Fruit fly (Drosophila melanogaster) whole organism, embryonic: ENCODE results near the gene CG13965.

Experiments
- Awh ChIP-seq: fragments of 200-800 bp; sonication (Bioruptor generic); IDR thresholded peaks from 2 replicates; pipeline ENCODE4, ENCODE4 v1.3.6; 2022; ENCODE audit warnings: missing biosample characterization, missing genetic modification characterization
- Blimp-1 ChIP-seq: fragments of 200-800 bp; sonication (Bioruptor generic); optimal IDR thresholded peaks from 3 replicates; lab custom pipeline; 2018; ENCODE audit warnings: missing biosample characterization, missing genetic modification characterization, mild to moderate bottlenecking, moderate library complexity, missing genetic modification reagents
- CG10267 ChIP-seq: fragments of 200-800 bp; sonication (Bioruptor generic); optimal IDR thresholded peaks from 2 replicates; lab custom pipeline; 2018; ENCODE audit warnings: missing biosample characterization, mild to moderate bottlenecking, missing genetic modification characterization, moderate library complexity
- CG11504 ChIP-seq: fragments of 200-800 bp; sonication (Bioruptor generic); optimal IDR thresholded peaks from 3 replicates; lab custom pipeline; 2019; ENCODE audit warnings: missing biosample characterization, mild to moderate bottlenecking, missing genetic modification characterization, moderate library complexity
- CG12071 ChIP-seq: fragments of 200-800 bp; sonication (Bioruptor generic); optimal IDR thresholded peaks from 3 replicates; lab custom pipeline; 2018; ENCODE audit warnings: missing biosample characterization, mild to moderate bottlenecking, missing genetic modification characterization
- CG12391 ChIP-seq: fragments of 200-800 bp; sonication (Bioruptor generic); optimal IDR thresholded peaks from 3 replicates; lab custom pipeline; 2018; ENCODE audit warnings: missing biosample characterization, mild to moderate bottlenecking, missing genetic modification characterization, moderate library complexity
- CG13287 ChIP-seq: fragments of 200-800 bp; sonication (Bioruptor generic); IDR thresholded peaks from 2 replicates; pipeline ENCODE4 v1.3.6; 2022; ENCODE audit warnings: missing biosample characterization, missing genetic modification characterization; ENCODE audit not compliant: partially characterized antibody
- CG14441 ChIP-seq: fragments of 200-800 bp; sonication (Bioruptor generic); IDR thresholded peaks from 2 replicates; pipeline ENCODE4 v1.3.6; 2022; ENCODE audit warnings: missing biosample characterization, missing genetic modification characterization
- CG1602 ChIP-seq: fragments of 200-800 bp; sonication (Bioruptor generic); optimal IDR thresholded peaks from 3 replicates; lab custom pipeline; 2016; ENCODE audit warnings: missing biosample characterization, missing genetic modification characterization
- CG18764 ChIP-seq: fragments of 200-800 bp; sonication (Bioruptor generic); optimal IDR thresholded peaks from 3 replicates; lab custom pipeline; 2016; ENCODE audit warnings: missing biosample characterization, missing genetic modification characterization
- CG3163 ChIP-seq: fragments of 200-800 bp; sonication (Bioruptor generic); optimal IDR thresholded peaks from 3 replicates; lab custom pipeline; 2016; ENCODE audit warnings: missing biosample characterization, missing genetic modification characterization
- CG3838 ChIP-seq: fragments of 200-800 bp; sonication (Bioruptor generic); optimal IDR thresholded peaks from 3 replicates; lab custom pipeline; 2016; ENCODE audit warnings: missing biosample characterization, missing genetic modification characterization
- CG3995 ChIP-seq: fragments of 200-800 bp; sonication (Bioruptor generic); optimal IDR thresholded peaks from 3 replicates; lab custom pipeline; 2016; ENCODE audit warnings: missing biosample characterization, missing genetic modification characterization
- CG5180 ChIP-seq: fragments of 200-800 bp; sonication (Bioruptor generic); optimal IDR thresholded peaks from 3 replicates; lab custom pipeline; 2017; ENCODE audit warnings: missing biosample characterization, missing genetic modification characterization, mild to moderate bottlenecking, moderate library complexity, missing genetic modification reagents
- CG5245 ChIP-seq: fragments of 200-800 bp; sonication (Bioruptor generic); optimal IDR thresholded peaks from 3 replicates; lab custom pipeline; 2016; ENCODE audit warnings: missing biosample characterization, missing genetic modification characterization
- CG6254 ChIP-seq: fragments of 200-800 bp; sonication (Bioruptor generic); optimal IDR thresholded peaks from 3 replicates; lab custom pipeline; 2017; ENCODE audit warnings: mild to moderate bottlenecking, missing biosample characterization, missing genetic modification reagents, missing genetic modification characterization
- CG8089 ChIP-seq: fragments of 200-800 bp; sonication (Bioruptor generic); optimal IDR thresholded peaks from 3 replicates; lab custom pipeline; 2016; ENCODE audit warnings: missing biosample characterization, missing genetic modification characterization
- CG8765 ChIP-seq: fragments of 200-800 bp; sonication (Bioruptor generic); IDR thresholded peaks from 2 replicates; pipeline ENCODE4 v1.3.6; 2022; ENCODE audit warnings: missing biosample characterization, missing genetic modification characterization
- Gsc ChIP-seq: fragments of 200-800 bp; sonication (Bioruptor generic); IDR thresholded peaks from 2 replicates; pipeline ENCODE4 v1.3.6; 2022; ENCODE audit warnings: missing biosample characterization, missing genetic modification characterization
- Gug ChIP-seq: fragments of 200-800 bp; sonication (Bioruptor generic); IDR thresholded peaks from 4 replicates; pipeline ENCODE4 v1.3.6; 2022; ENCODE audit warnings: missing biosample characterization, missing genetic modification characterization
- Jarid2 ChIP-seq: fragments of 200-800 bp; sonication (Bioruptor generic); optimal IDR thresholded peaks from 3 replicates; lab custom pipeline; 2017; ENCODE audit warnings: mild to moderate bottlenecking, missing biosample characterization, missing genetic modification reagents, missing genetic modification characterization
- Lpt ChIP-seq: fragments of >200 bp; optimal IDR thresholded peaks from 2 replicates; lab custom pipeline; 2018; ENCODE audit warnings: missing biosample characterization, missing genetic modification characterization
- MTF-1 ChIP-seq: fragments of 200-800 bp; sonication (Bioruptor generic); optimal IDR thresholded peaks from 2 replicates; lab custom pipeline; 2018; ENCODE audit warnings: missing biosample characterization, mild to moderate bottlenecking, missing genetic modification characterization, borderline replicate concordance
- Scr ChIP-seq: fragments of 200-800 bp; sonication (Bioruptor generic); IDR thresholded peaks from 2 replicates; pipeline ENCODE4 v1.3.6; 2022; ENCODE audit warnings: missing biosample characterization, missing genetic modification characterization; ENCODE audit not compliant: partially characterized antibody
- Sin3A ChIP-seq: fragments of >200 bp; optimal IDR thresholded peaks from 2 replicates; lab custom pipeline; 2018
- Trl ChIP-seq, 3 experiments: fragments of >200 bp in 2 of 3; fragments of 200-800 bp in 1 of 3; sonication (Bioruptor generic) in 1 of 3; optimal IDR thresholded peaks; 2 replicates in 1 of 3; 3 replicates in 2 of 3; lab custom pipeline; 2016 to 2017; ENCODE audit warnings: missing biosample characterization in 1 of 3, missing genetic modification characterization in 1 of 3
- bowl ChIP-seq: fragments of 200-800 bp; sonication (Bioruptor generic); IDR thresholded peaks from 2 replicates; pipeline ENCODE4 v1.3.6; 2022; ENCODE audit warnings: missing biosample characterization, missing genetic modification characterization
- bsh ChIP-seq, 2 experiments: fragments of 200-800 bp; sonication (Bioruptor generic); optimal IDR thresholded peaks; 2 replicates each; lab custom pipeline; 2017 to 2018; ENCODE audit warnings: mild to moderate bottlenecking in 2 of 2, missing biosample characterization in 2 of 2, missing genetic modification characterization in 2 of 2, moderate library complexity in 1 of 2
- chinmo ChIP-seq: fragments of 200-800 bp; sonication (Bioruptor generic); IDR thresholded peaks from 4 replicates; pipeline ENCODE4 v1.3.6; 2022; ENCODE audit warnings: missing biosample characterization, missing genetic modification characterization; ENCODE audit not compliant: partially characterized antibody
- dysf ChIP-seq: fragments of 200-800 bp; sonication (Bioruptor generic); IDR thresholded peaks from 3 replicates; pipeline ENCODE4 v1.3.6; 2022; ENCODE audit warnings: missing biosample characterization, missing genetic modification characterization
- en ChIP-seq: fragments of 200-800 bp; sonication (Bioruptor generic); optimal IDR thresholded peaks from 2 replicates; lab custom pipeline; 2016; ENCODE audit warnings: missing biosample characterization, missing genetic modification characterization
- fd64A ChIP-seq: fragments of 200-800 bp; sonication (Bioruptor generic); optimal IDR thresholded peaks from 3 replicates; lab custom pipeline; 2018; ENCODE audit warnings: missing biosample characterization, mild to moderate bottlenecking, missing genetic modification characterization
- insv ChIP-seq, 2 experiments: fragments of 200-800 bp; sonication (Bioruptor generic); optimal IDR thresholded peaks; 3 replicates each; lab custom pipeline; 2016 to 2018; ENCODE audit warnings: missing biosample characterization in 2 of 2, missing genetic modification characterization in 2 of 2
- jing ChIP-seq: fragments of 200-800 bp; sonication (Bioruptor generic); optimal IDR thresholded peaks from 2 replicates; lab custom pipeline; 2018; ENCODE audit warnings: missing biosample characterization, mild to moderate bottlenecking, missing genetic modification characterization
- klu ChIP-seq: fragments of 200-800 bp; sonication (Bioruptor generic); IDR thresholded peaks from 2 replicates; pipeline ENCODE4 v1.3.6; 2022; ENCODE audit warnings: missing biosample characterization, missing genetic modification characterization
- nerfin-1 ChIP-seq: fragments of 200-800 bp; sonication (Bioruptor generic); optimal IDR thresholded peaks from 3 replicates; lab custom pipeline; 2019; ENCODE audit warnings: missing biosample characterization, mild to moderate bottlenecking, missing genetic modification characterization, moderate library complexity
- nerfin-2 ChIP-seq: fragments of 200-800 bp; sonication (Bioruptor generic); IDR thresholded peaks from 2 replicates; pipeline ENCODE4 v1.3.6; 2022; ENCODE audit warnings: missing biosample characterization, missing genetic modification characterization; ENCODE audit not compliant: partially characterized antibody
- scrt ChIP-seq: fragments of 200-800 bp; sonication (Bioruptor generic); optimal IDR thresholded peaks from 2 replicates; lab custom pipeline; 2018; ENCODE audit warnings: missing biosample characterization, mild to moderate bottlenecking, missing genetic modification characterization, moderate library complexity
- slp2 ChIP-seq: fragments of 200-800 bp; sonication (Bioruptor generic); optimal IDR thresholded peaks from 2 replicates; lab custom pipeline; 2016; ENCODE audit warnings: missing biosample characterization, missing genetic modification characterization
- stc ChIP-seq: fragments of 200-800 bp; sonication (Bioruptor generic); IDR thresholded peaks from 2 replicates; pipeline ENCODE4 v1.3.6; 2022; ENCODE audit warnings: missing biosample characterization, missing genetic modification characterization
- unc-4 ChIP-seq: fragments of 200-800 bp; sonication (Bioruptor generic); IDR thresholded peaks from 2 replicates; pipeline ENCODE4 v1.3.6; 2022; ENCODE audit warnings: missing biosample characterization, missing genetic modification characterization; ENCODE audit not compliant: partially characterized antibody
- zf30C ChIP-seq: fragments of 200-800 bp; sonication (Bioruptor generic); optimal IDR thresholded peaks from 3 replicates; lab custom pipeline; 2018; ENCODE audit warnings: missing biosample characterization, mild to moderate bottlenecking, missing genetic modification characterization

Gene CG13965

DNA sequence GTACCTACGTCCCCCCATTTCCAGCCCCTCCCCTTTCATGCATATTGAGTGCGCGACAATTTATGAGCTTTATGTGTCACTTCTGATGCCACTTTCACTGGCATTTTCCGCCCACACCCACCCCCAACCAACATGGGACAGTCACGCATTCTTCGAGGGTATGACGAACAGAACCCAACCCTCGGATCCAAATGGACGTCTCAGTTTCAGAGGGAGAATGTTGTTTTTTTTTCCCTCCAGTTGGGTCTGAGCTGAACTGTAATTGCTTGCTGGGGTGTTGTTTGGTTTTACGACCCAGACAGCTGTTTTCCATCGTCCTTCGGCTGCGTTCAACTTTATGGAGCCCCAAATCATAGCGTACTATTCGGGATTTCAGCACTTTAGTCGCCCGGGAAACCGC, 38.4 kb downstream of the CG13965 start (continued):
- TF ChIP-seq Lpt (no peak), CG18764 (GFP tag; lab: Kevin White, UChicago) (no peak), jing (GFP tag; lab: Kevin White, UChicago) (no peak), klu (GFP tag; lab: Robert Waterston, UW) (no peak), Scr (GFP tag; lab: Robert Waterston, UW) (no peak), stc (GFP tag; lab: Robert Waterston, UW) (no peak), Sin3A (lab: Kevin White, UChicago) (no peak), CG14441 (GFP tag; lab: Robert Waterston, UW) (no peak), CG12071 (GFP tag; lab: Kevin White, UChicago) (no peak), CG8089 (no peak), Awh (no peak)
- TF ChIP-seq, all 482 proteins: peak for 6

DNA sequence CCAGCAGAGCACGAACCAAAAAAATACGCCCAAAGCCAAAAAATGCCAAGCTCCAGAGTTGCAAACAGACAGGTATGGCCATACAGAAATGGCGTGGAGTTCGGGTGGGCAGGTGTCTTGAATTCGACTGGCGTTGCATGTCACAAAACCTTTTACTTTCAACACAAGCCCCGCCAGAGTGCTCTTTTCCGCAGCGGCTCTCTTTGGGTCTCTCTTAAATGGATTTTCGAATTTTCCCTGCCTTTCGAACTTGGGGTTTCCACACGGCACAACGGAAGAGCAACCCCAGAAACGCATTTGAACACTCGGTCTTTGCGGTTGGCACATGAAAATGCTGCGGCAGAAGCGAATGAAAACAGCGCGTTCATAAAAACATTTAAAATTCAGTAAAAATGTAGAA, 44.3 kb downstream of the CG13965 start:
- TF ChIP-seq Trl (optimal IDR thresholded peaks at IDR 0.05; lab: Kevin White, UChicago), result peak; percentile 10 to 59
- TF ChIP-seq Trl (GFP tag; optimal IDR thresholded peaks at IDR 0.05; lab: Kevin White, UChicago), result no peak
- no peak for TF ChIP-seq nerfin-2 (GFP tag; lab: Robert Waterston, UW)
- peak; percentile 13 for TF ChIP-seq Jarid2
- peak; percentile 89 for TF ChIP-seq CG5180 (GFP tag; lab: Kevin White, UChicago)
- TF ChIP-seq Gsc (GFP tag; lab: Robert Waterston, UW), result no peak
- no peak for TF ChIP-seq bowl (GFP tag; lab: Robert Waterston, UW)
- no peak for TF ChIP-seq bsh (GFP tag; optimal IDR thresholded peaks at IDR 0.05; lab: Kevin White, UChicago)
- TF ChIP-seq CG3163 (GFP tag; lab: Kevin White, UChicago), result peak; percentile 90
- no peak for TF ChIP-seq dysf (GFP tag; lab: Robert Waterston, UW)
- no peak for TF ChIP-seq CG1602 (GFP tag; lab: Kevin White, UChicago)
- peak; percentile 53 for TF ChIP-seq Blimp-1 (GFP tag; lab: Kevin White, UChicago)
- no peak for TF ChIP-seq fd64A (GFP tag; lab: Kevin White, UChicago)
- 0 out of 4 replicates have a peak, but pooled peaks have one; percentile 12 for TF ChIP-seq chinmo
- TF ChIP-seq MTF-1 (GFP tag; lab: Kevin White, UChicago), result peak; percentile 60

DNA sequence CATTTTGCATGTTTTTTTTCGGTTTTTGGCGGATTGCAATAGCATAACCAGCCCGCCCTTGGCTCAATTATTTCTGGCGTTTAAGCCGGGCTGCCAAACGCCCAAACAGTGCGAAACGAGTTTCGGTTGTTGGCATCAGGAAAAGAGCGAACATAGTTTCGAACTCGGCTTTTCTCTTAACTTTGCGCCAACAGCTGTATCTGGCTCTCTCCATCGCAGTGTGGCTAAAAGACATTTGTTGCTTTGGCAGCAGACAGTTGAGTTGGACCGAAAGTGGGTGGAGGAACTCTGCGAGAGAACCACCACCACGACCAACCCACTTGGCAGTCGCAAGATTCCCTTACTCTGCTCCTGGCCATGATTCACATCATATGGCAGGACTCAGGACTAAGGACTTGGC, 45.2 kb downstream of the CG13965 start:
- TF ChIP-seq slp2 (GFP tag; lab: Kevin White, UChicago), result no peak
- peak; percentile 68 for TF ChIP-seq CG5180 (GFP tag; lab: Kevin White, UChicago)
- TF ChIP-seq CG3838 (GFP tag; lab: Kevin White, UChicago), result no peak
- no peak for TF ChIP-seq Gug (GFP tag; lab: Robert Waterston, UW)
- TF ChIP-seq nerfin-1, result peak; percentile 6
- peak; percentile 47 to 54 for TF ChIP-seq Trl (optimal IDR thresholded peaks at IDR 0.05; lab: Kevin White, UChicago)
- TF ChIP-seq Trl (GFP tag; optimal IDR thresholded peaks at IDR 0.05; lab: Kevin White, UChicago), result no peak
- peak; percentile 83 for TF ChIP-seq CG3163 (GFP tag; lab: Kevin White, UChicago)
- 0 out of 2 replicates have a peak, but pooled peaks have one; percentile 12 for TF ChIP-seq CG13287
- TF ChIP-seq CG12391, result no peak
- no peak for TF ChIP-seq CG5245 (GFP tag; lab: Kevin White, UChicago)
- no peak for TF ChIP-seq CG10267 (tag; lab: Kevin White, UChicago)
- no peak for TF ChIP-seq CG8765 (GFP tag; lab: Robert Waterston, UW)
- no peak for TF ChIP-seq CG6254 (GFP tag; lab: Kevin White, UChicago)
- 0 out of 2 replicates have a peak, but pooled peaks have one; percentile 13 for TF ChIP-seq unc-4
- no peak for TF ChIP-seq en (GFP tag; lab: Kevin White, UChicago)
- TF ChIP-seq chinmo, result 0 out of 4 replicates have a peak, but pooled peaks have one; percentile 54
- peak; percentile 89 for TF ChIP-seq scrt
- no peak for TF ChIP-seq CG3995 (GFP tag; lab: Kevin White, UChicago)
- TF ChIP-seq insv (GFP tag; optimal IDR thresholded peaks at IDR 0.05; lab: Kevin White, UChicago), result no peak
- no peak for TF ChIP-seq CG11504 (tag; lab: Kevin White, UChicago)
- TF ChIP-seq zf30C, result no peak
- TF ChIP-seq, all 482 proteins: peak for 8
